Worm (Caenorhabditis elegans): ENCODE results near the gene smap-1.

The smap-1 gene

DNA sequence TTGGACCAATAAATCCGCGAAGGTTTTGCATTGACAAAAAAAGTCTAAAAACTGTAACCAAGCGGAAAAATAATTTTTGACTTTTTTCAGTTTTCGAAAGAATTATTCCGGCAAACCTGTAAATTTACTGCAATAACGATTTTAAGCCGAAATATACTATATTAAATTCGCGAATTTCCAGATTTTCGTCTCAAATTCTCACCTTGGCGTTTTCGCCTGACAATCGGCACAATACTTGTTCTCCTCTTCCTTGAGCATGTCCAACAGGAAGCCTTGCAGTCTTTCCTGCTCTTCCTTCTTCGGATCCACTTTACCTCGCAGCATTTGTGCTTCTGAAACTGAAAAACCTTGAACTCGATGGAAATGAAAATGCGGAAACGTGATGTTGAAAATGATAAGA lies at the start of gene smap-1:
TSS of gene smap-1 (minus strand) at position 338 of the 400 bp plus-strand sequence.
- no peak for TF ChIP-seq fos-1 (tag; optimal IDR thresholded peaks at IDR 0.05)
- no peak for TF ChIP-seq nhr-10 (tag; optimal IDR thresholded peaks at IDR 0.05)
- no peak for TF ChIP-seq mab-5 (tag; optimal IDR thresholded peaks at IDR 0.05)
- TF ChIP-seq lin-39 (tag; optimal IDR thresholded peaks at IDR 0.05), result no peak
- TF ChIP-seq ceh-82 (tag; optimal IDR thresholded peaks at IDR 0.05), result no peak
- TF ChIP-seq mbf-1 (tag; optimal IDR thresholded peaks at IDR 0.05), result no peak
- no peak for TF ChIP-seq nhr-129 (tag; optimal IDR thresholded peaks at IDR 0.05)
- TF ChIP-seq lin-13 (GFP tag; optimal IDR thresholded peaks at IDR 0.05), result no peak
- no peak for TF ChIP-seq blmp-1 (tag; optimal IDR thresholded peaks at IDR 0.05; ENCODE audit: insufficient read depth)
- no peak for TF ChIP-seq aly-2 (tag; optimal IDR thresholded peaks at IDR 0.05)

DNA sequence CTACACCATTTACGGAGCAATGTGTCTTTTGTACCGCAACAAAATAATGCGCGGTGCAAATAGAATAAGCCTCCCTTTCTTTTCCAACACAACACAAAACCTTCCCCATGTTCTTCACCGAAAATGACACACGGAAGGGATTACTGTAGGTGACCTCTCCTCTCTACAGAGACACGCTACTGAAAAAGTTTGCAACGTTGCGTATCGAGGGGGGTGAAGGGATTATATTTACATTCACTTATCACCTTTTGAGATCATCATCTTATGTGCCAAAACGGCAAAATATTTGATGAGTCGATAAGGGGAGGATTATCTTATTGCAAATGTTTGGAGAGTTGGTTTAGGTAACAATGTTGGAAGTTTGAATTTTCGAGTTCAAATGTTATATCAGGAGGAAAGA lies 43.5 kb upstream of the smap-1 start:
- TF ChIP-seq ZK546.5 (tag; optimal IDR thresholded peaks at IDR 0.05) (no peak), zag-1 (tag; optimal IDR thresholded peaks at IDR 0.05) (no peak), gmeb-1 (tag; optimal IDR thresholded peaks at IDR 0.05) (no peak), nhr-77 (tag; optimal IDR thresholded peaks at IDR 0.05) (no peak), ceh-16 (tag; optimal IDR thresholded peaks at IDR 0.05) (no peak), R02D3.7 (tag; optimal IDR thresholded peaks at IDR 0.05) (no peak), elt-3 (tag; optimal IDR thresholded peaks at IDR 0.05) (no peak), egl-27 (tag; optimal IDR thresholded peaks at IDR 0.05) (no peak)

DNA sequence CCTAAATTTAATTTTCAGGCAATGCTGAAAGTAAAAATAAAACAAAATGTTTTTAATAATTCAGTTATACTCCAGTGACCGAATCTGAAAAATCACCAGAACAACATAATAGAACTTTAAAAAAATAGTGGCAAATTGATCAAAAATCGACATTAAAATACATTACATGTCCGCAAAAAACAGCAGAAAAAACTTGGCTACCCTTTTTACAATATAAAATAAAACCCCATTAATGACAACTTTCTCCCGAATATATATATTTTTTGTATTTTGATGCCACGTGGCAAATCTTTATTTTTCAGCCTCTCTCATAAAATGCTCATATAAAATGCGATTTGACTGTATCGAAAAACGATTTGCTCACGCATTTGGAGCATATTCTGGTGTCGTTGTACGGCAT lies 42.0 kb upstream of the smap-1 start, which contains the start of gene ptr-19:
TSS of gene ptr-19 (plus strand) at position 301 of the 400 bp plus-strand sequence.
- TF ChIP-seq C34F6.9 (tag; optimal IDR thresholded peaks at IDR 0.05) (no peak), nhr-10 (tag; optimal IDR thresholded peaks at IDR 0.05) (no peak), snpc-4 (tag; optimal IDR thresholded peaks at IDR 0.05) (no peak), nhr-12 (tag; optimal IDR thresholded peaks at IDR 0.05) (no peak), sma-3 (GFP tag; optimal IDR thresholded peaks at IDR 0.05) (no peak)

- no peak for TF ChIP-seq ztf-11 (tag; optimal IDR thresholded peaks at IDR 0.05)
- no peak for TF ChIP-seq unc-55 (GFP tag; optimal IDR thresholded peaks at IDR 0.05)
- no peak for TF ChIP-seq sma-9 (GFP tag; optimal IDR thresholded peaks at IDR 0.05)
- no peak for TF ChIP-seq sma-9 (tag; optimal IDR thresholded peaks at IDR 0.05)
- no peak for TF ChIP-seq nhr-10 (tag; optimal IDR thresholded peaks at IDR 0.05)
- no peak for TF ChIP-seq fos-1 (tag; optimal IDR thresholded peaks at IDR 0.05)
- no peak for TF ChIP-seq lin-39 (tag; optimal IDR thresholded peaks at IDR 0.05)
- TF ChIP-seq nhr-129 (tag; optimal IDR thresholded peaks at IDR 0.05), result no peak
- no peak for TF ChIP-seq unc-62 (GFP tag; optimal IDR thresholded peaks at IDR 0.05)
- no peak for TF ChIP-seq egl-27 (tag; optimal IDR thresholded peaks at IDR 0.05)
- TF ChIP-seq zag-1 (tag; optimal IDR thresholded peaks at IDR 0.05), result no peak
- no peak for TF ChIP-seq dmd-4 (tag; optimal IDR thresholded peaks at IDR 0.05)
- TF ChIP-seq gmeb-1 (tag; optimal IDR thresholded peaks at IDR 0.05), result no peak
- no peak for TF ChIP-seq alr-1 (tag; optimal IDR thresholded peaks at IDR 0.05)
- TF ChIP-seq Y55F3AM.14 (GFP tag; optimal IDR thresholded peaks at IDR 0.05), result no peak
- TF ChIP-seq lin-11 (tag; optimal IDR thresholded peaks at IDR 0.05), result no peak
- TF ChIP-seq ZK546.5 (tag; optimal IDR thresholded peaks at IDR 0.05), result no peak
- no peak for TF ChIP-seq nhr-6 (tag; optimal IDR thresholded peaks at IDR 0.05)
- TF ChIP-seq unc-39 (tag; optimal IDR thresholded peaks at IDR 0.05), result no peak
- no peak for TF ChIP-seq lsy-2 (tag; optimal IDR thresholded peaks at IDR 0.05)
Observed at ce11 chrIII:10769693-10770092, 30.1 kb upstream of the smap-1 start.

- TF ChIP-seq ama-1 (optimal IDR thresholded peaks at IDR 0.05) (peak; percentile 21), nhr-21 (tag; optimal IDR thresholded peaks at IDR 0.05) (peak; percentile 21), mbf-1 (tag; optimal IDR thresholded peaks at IDR 0.05) (no peak), F13H6.1 (tag; optimal IDR thresholded peaks at IDR 0.05) (no peak), nhr-12 (tag; optimal IDR thresholded peaks at IDR 0.05) (no peak), alr-1 (tag; optimal IDR thresholded peaks at IDR 0.05) (no peak)
Observed at ce11 chrIII:10763032-10763431, 23.4 kb upstream of the smap-1 start, which contains the start of gene dpy-28. TSS of gene dpy-28 (plus strand) at chrIII:10763131.
